Worm (Caenorhabditis elegans) whole organism, L2 larva: Measurements from ENCODE around the gene deb-1.

ENCODE experiments used
- C34F6.9 ChIP-seq: fragments of 150-350 bp; optimal IDR thresholded peaks from 2 replicates; lab custom pipeline; 2014; ENCODE audit warnings: missing biosample characterization, missing genetic modification characterization
- F13H6.1 ChIP-seq: sonication (generic microtip); optimal IDR thresholded peaks from 2 replicates; lab custom pipeline; 2016; ENCODE audit warnings: missing genetic modification characterization, missing compliant biosample characterization
- R02D3.7 ChIP-seq: fragments of 150-350 bp; optimal IDR thresholded peaks from 2 replicates; lab custom pipeline; 2014; ENCODE audit warnings: missing biosample characterization, missing genetic modification characterization
- Y55F3AM.14 ChIP-seq: fragments of 200-800 bp; sonication (Bioruptor generic); optimal IDR thresholded peaks from 2 replicates; lab custom pipeline; 2018; ENCODE audit warnings: mild to moderate bottlenecking, missing genetic modification characterization, missing compliant biosample characterization
- ZK546.5 ChIP-seq: sonication (generic microtip); optimal IDR thresholded peaks from 2 replicates; lab custom pipeline; 2017; ENCODE audit warnings: missing biosample characterization, missing genetic modification characterization
- alr-1 ChIP-seq: fragments of 150-350 bp; optimal IDR thresholded peaks from 2 replicates; lab custom pipeline; 2014; ENCODE audit warnings: missing biosample characterization, missing genetic modification characterization
- aly-2 ChIP-seq: fragments of 150-350 bp; optimal IDR thresholded peaks from 2 replicates; lab custom pipeline; 2014; ENCODE audit warnings: missing biosample characterization, missing genetic modification characterization
- ama-1 ChIP-seq: fragments of 150-350 bp; optimal IDR thresholded peaks from 2 replicates; lab custom pipeline; 2018; ENCODE audit warnings: inconsistent platforms
- blmp-1 ChIP-seq: sonication (generic microtip); optimal IDR thresholded peaks from 2 replicates; lab custom pipeline; 2017; ENCODE audit warnings: missing genetic modification characterization, mild to moderate bottlenecking, missing compliant biosample characterization, antibody characterized with exemption, moderate library complexity; ENCODE audit not compliant: insufficient read depth
- ceh-16 ChIP-seq: fragments of 150-350 bp; optimal IDR thresholded peaks from 2 replicates; lab custom pipeline; 2014; ENCODE audit warnings: missing biosample characterization, missing genetic modification characterization
- ceh-82 ChIP-seq: fragments of 150-350 bp; optimal IDR thresholded peaks from 2 replicates; lab custom pipeline; 2014; ENCODE audit warnings: missing biosample characterization, missing genetic modification characterization
- crh-2 ChIP-seq: sonication (generic microtip); optimal IDR thresholded peaks from 2 replicates; lab custom pipeline; 2017; ENCODE audit warnings: missing biosample characterization, missing genetic modification characterization
- dmd-4 ChIP-seq: sonication (generic microtip); optimal IDR thresholded peaks from 2 replicates; lab custom pipeline; 2017; ENCODE audit warnings: missing biosample characterization, missing genetic modification characterization
- egl-27 ChIP-seq: sonication (generic microtip); optimal IDR thresholded peaks from 3 replicates; lab custom pipeline; 2017; ENCODE audit warnings: missing biosample characterization, missing genetic modification reagents, missing genetic modification characterization
- elt-1 ChIP-seq: fragments of 150-350 bp; optimal IDR thresholded peaks from 2 replicates; lab custom pipeline; 2014; ENCODE audit warnings: missing biosample characterization, missing genetic modification characterization
- elt-3 ChIP-seq: sonication (generic microtip); optimal IDR thresholded peaks from 2 replicates; lab custom pipeline; 2017; ENCODE audit warnings: missing biosample characterization, missing genetic modification characterization
- fos-1 ChIP-seq: fragments of 150-350 bp; optimal IDR thresholded peaks from 2 replicates; lab custom pipeline; 2014; ENCODE audit warnings: missing biosample characterization, missing genetic modification characterization
- gmeb-1 ChIP-seq: fragments of 150-350 bp; optimal IDR thresholded peaks from 2 replicates; lab custom pipeline; 2014; ENCODE audit warnings: missing biosample characterization, missing genetic modification characterization
- lin-11 ChIP-seq: fragments of 150-350 bp; sonication (generic microtip); optimal IDR thresholded peaks from 2 replicates; lab custom pipeline; 2014; ENCODE audit warnings: missing biosample characterization, missing genetic modification characterization, inconsistent platforms, mixed read lengths
- lin-13 ChIP-seq: fragments of 150-350 bp; optimal IDR thresholded peaks from 2 replicates; lab custom pipeline; 2014; ENCODE audit warnings: missing biosample characterization, missing genetic modification reagents, missing genetic modification characterization
- lin-39 ChIP-seq: fragments of 150-350 bp; optimal IDR thresholded peaks from 2 replicates; lab custom pipeline; 2014; ENCODE audit warnings: missing biosample characterization, missing genetic modification reagents, missing genetic modification characterization
- lsy-2 ChIP-seq, 2 experiments: fragments of 150-350 bp in 1 of 2; sonication (generic microtip) in 1 of 2; optimal IDR thresholded peaks; 2 replicates each; lab custom pipeline; 2014 to 2017; ENCODE audit warnings: missing biosample characterization in 2 of 2, missing genetic modification characterization in 2 of 2
- mab-5 ChIP-seq: fragments of 150-350 bp; optimal IDR thresholded peaks from 2 replicates; lab custom pipeline; 2014; ENCODE audit warnings: missing biosample characterization, missing genetic modification characterization
- mbf-1 ChIP-seq: sonication (generic microtip); optimal IDR thresholded peaks from 2 replicates; lab custom pipeline; 2017; ENCODE audit warnings: missing biosample characterization, missing genetic modification characterization
- mdl-1 ChIP-seq, 2 experiments: fragments of 150-350 bp in 1 of 2; sonication (generic microtip) in 1 of 2; optimal IDR thresholded peaks; 2 replicates each; lab custom pipeline; 2017; ENCODE audit warnings: missing biosample characterization in 2 of 2, missing genetic modification characterization in 2 of 2
- nhr-10 ChIP-seq: sonication (generic microtip); optimal IDR thresholded peaks from 2 replicates; lab custom pipeline; 2017; ENCODE audit warnings: missing biosample characterization, missing genetic modification characterization
- nhr-11 ChIP-seq: fragments of 150-350 bp; optimal IDR thresholded peaks from 2 replicates; lab custom pipeline; 2014; ENCODE audit warnings: missing biosample characterization, missing genetic modification characterization
- nhr-12 ChIP-seq: fragments of 150-350 bp; optimal IDR thresholded peaks from 2 replicates; lab custom pipeline; 2014; ENCODE audit warnings: missing biosample characterization, missing genetic modification characterization
- nhr-129 ChIP-seq: fragments of 150-350 bp; optimal IDR thresholded peaks from 2 replicates; lab custom pipeline; 2014; ENCODE audit warnings: missing biosample characterization, missing genetic modification characterization
- nhr-21 ChIP-seq: fragments of 150-350 bp; optimal IDR thresholded peaks from 2 replicates; lab custom pipeline; 2014; ENCODE audit warnings: missing biosample characterization, missing genetic modification characterization
- nhr-23 ChIP-seq: fragments of 150-350 bp; optimal IDR thresholded peaks from 2 replicates; lab custom pipeline; 2014; ENCODE audit warnings: missing biosample characterization, missing genetic modification reagents, missing genetic modification characterization
- nhr-237 ChIP-seq: fragments of 150-350 bp; optimal IDR thresholded peaks from 2 replicates; lab custom pipeline; 2014; ENCODE audit warnings: missing biosample characterization, missing genetic modification characterization
- nhr-25 ChIP-seq: fragments of 150-350 bp; sonication (generic microtip); optimal IDR thresholded peaks from 3 replicates; lab custom pipeline; 2014; ENCODE audit warnings: missing biosample characterization, missing genetic modification characterization
- nhr-6 ChIP-seq: fragments of 150-350 bp; optimal IDR thresholded peaks from 2 replicates; lab custom pipeline; 2014; ENCODE audit warnings: missing biosample characterization, missing genetic modification characterization
- nhr-77 ChIP-seq: fragments of 150-350 bp; optimal IDR thresholded peaks from 2 replicates; lab custom pipeline; 2014; ENCODE audit warnings: missing biosample characterization, missing genetic modification characterization
- peb-1 ChIP-seq: fragments of 150-350 bp; optimal IDR thresholded peaks from 2 replicates; lab custom pipeline; 2014; ENCODE audit warnings: missing biosample characterization, missing genetic modification characterization
- sem-4 ChIP-seq: fragments of 150-350 bp; optimal IDR thresholded peaks from 2 replicates; lab custom pipeline; 2014; ENCODE audit warnings: missing biosample characterization, missing genetic modification reagents, missing genetic modification characterization
- skn-1 ChIP-seq: sonication (generic microtip); optimal IDR thresholded peaks from 2 replicates; lab custom pipeline; 2017; ENCODE audit warnings: missing biosample characterization, missing genetic modification characterization
- sma-3 ChIP-seq: sonication (generic microtip); optimal IDR thresholded peaks from 2 replicates; lab custom pipeline; 2016; ENCODE audit warnings: missing genetic modification reagents, missing genetic modification characterization, missing compliant biosample characterization
- sma-9 ChIP-seq, 2 experiments: fragments of 150-350 bp in 1 of 2; sonication (generic microtip) in 1 of 2; optimal IDR thresholded peaks; 2 replicates each; lab custom pipeline; 2014 to 2016; ENCODE audit warnings: missing genetic modification characterization in 2 of 2, mild to moderate bottlenecking in 1 of 2, missing biosample characterization in 1 of 2, missing compliant biosample characterization in 1 of 2, missing genetic modification reagents in 1 of 2, moderate library complexity in 1 of 2
- snpc-4 ChIP-seq: fragments of 150-350 bp; optimal IDR thresholded peaks from 2 replicates; lab custom pipeline; 2014; ENCODE audit warnings: missing biosample characterization, missing genetic modification characterization
- unc-39 ChIP-seq: fragments of 150-350 bp; optimal IDR thresholded peaks from 2 replicates; lab custom pipeline; 2014; ENCODE audit warnings: missing biosample characterization, missing genetic modification characterization
- unc-55 ChIP-seq: fragments of 150-350 bp; sonication (generic microtip); optimal IDR thresholded peaks from 3 replicates; lab custom pipeline; 2014; ENCODE audit warnings: missing biosample characterization, missing genetic modification reagents, missing genetic modification characterization
- unc-62 ChIP-seq: fragments of 150-350 bp; optimal IDR thresholded peaks from 2 replicates; lab custom pipeline; 2014; ENCODE audit warnings: missing biosample characterization, missing genetic modification reagents, missing genetic modification characterization
- zag-1 ChIP-seq: fragments of 150-350 bp; optimal IDR thresholded peaks from 2 replicates; lab custom pipeline; 2014; ENCODE audit warnings: missing biosample characterization, missing genetic modification characterization
- ztf-1 ChIP-seq: fragments of 200-800 bp; sonication (Bioruptor generic); conservative IDR thresholded peaks from 2 replicates; pipeline ENCODE4 v1.3.6; 2022; ENCODE audit warnings: missing genetic modification characterization, missing compliant biosample characterization
- ztf-11 ChIP-seq: sonication (generic microtip); optimal IDR thresholded peaks from 2 replicates; lab custom pipeline; 2017; ENCODE audit warnings: missing biosample characterization, missing genetic modification characterization
- ztf-4 ChIP-seq: fragments of 150-350 bp; optimal IDR thresholded peaks from 2 replicates; lab custom pipeline; 2014; ENCODE audit warnings: missing biosample characterization, missing genetic modification characterization

deb-1 gene

DNA sequence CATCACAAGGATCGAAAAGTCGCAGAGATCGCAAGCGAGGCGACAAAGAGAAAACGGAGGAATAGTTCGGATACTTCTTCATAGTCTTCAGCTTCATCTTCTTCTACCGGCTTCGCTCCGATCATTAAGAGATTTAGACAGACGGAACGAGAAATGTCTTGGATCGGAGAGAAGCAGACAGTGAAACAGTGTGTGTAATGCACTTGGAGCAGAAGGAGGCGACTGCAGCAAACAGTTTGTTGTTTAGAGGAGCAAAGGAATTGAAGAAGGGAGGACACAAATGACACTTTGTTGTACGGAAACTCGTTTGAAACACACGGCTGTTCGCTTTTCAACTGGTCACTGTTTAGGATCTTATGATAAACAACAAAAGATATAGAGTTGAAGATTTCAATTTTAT, 5.3 kb upstream of the deb-1 start:
- TF ChIP-seq ceh-82 (tag; lab: Kevin White, UChicago), result no peak
- no peak for TF ChIP-seq lin-11 (tag; lab: Kevin White, UChicago)
- TF ChIP-seq R02D3.7, result no peak
- no peak for TF ChIP-seq nhr-21 (tag; lab: Kevin White, UChicago)
- no peak for TF ChIP-seq snpc-4 (tag; lab: Kevin White, UChicago)
- no peak for TF ChIP-seq nhr-23 (tag; lab: Kevin White, UChicago)
- TF ChIP-seq fos-1, result peak; percentile 12
- no peak for TF ChIP-seq nhr-25
- no peak for TF ChIP-seq egl-27 (tag; lab: Kevin White, UChicago)
- peak; percentile 60 for TF ChIP-seq nhr-129 (tag; lab: Kevin White, UChicago)
- TF ChIP-seq zag-1 (tag; lab: Kevin White, UChicago), result no peak
- no peak for TF ChIP-seq mdl-1 (tag; optimal IDR thresholded peaks at IDR 0.05; lab: Kevin White, UChicago)
- no peak for TF ChIP-seq elt-1 (tag; lab: Kevin White, UChicago)
- TF ChIP-seq mbf-1 (tag; lab: Kevin White, UChicago), result no peak
- no peak for TF ChIP-seq aly-2 (tag; lab: Kevin White, UChicago)
- TF ChIP-seq sma-3 (GFP tag; lab: Kevin White, UChicago), result no peak
- TF ChIP-seq lsy-2 (tag; optimal IDR thresholded peaks at IDR 0.05; lab: Kevin White, UChicago), result peak in 1 of 2 experiments; percentile 53
- no peak for TF ChIP-seq Y55F3AM.14 (GFP tag; lab: Kevin White, UChicago)
- no peak for TF ChIP-seq unc-62 (GFP tag; lab: Kevin White, UChicago)
- TF ChIP-seq unc-55 (GFP tag; lab: Kevin White, UChicago), result no peak
- no peak for TF ChIP-seq nhr-11 (tag; lab: Kevin White, UChicago)
- no peak for TF ChIP-seq nhr-6
- TF ChIP-seq ztf-4 (tag; lab: Kevin White, UChicago), result no peak
- no peak for TF ChIP-seq alr-1 (tag; lab: Kevin White, UChicago)
- TF ChIP-seq ZK546.5, result no peak
- TF ChIP-seq nhr-237 (tag; lab: Kevin White, UChicago), result no peak
- no peak for TF ChIP-seq skn-1 (tag; lab: Kevin White, UChicago)
- TF ChIP-seq peb-1 (tag; lab: Kevin White, UChicago), result no peak
- no peak for TF ChIP-seq nhr-12 (tag; lab: Kevin White, UChicago)
- no peak for TF ChIP-seq mab-5 (tag; lab: Kevin White, UChicago)
- peak; percentile 71 for TF ChIP-seq sma-9 (GFP tag; optimal IDR thresholded peaks at IDR 0.05; lab: Kevin White, UChicago)
- no peak for TF ChIP-seq sma-9 (tag; optimal IDR thresholded peaks at IDR 0.05; lab: Kevin White, UChicago)
- no peak for TF ChIP-seq ceh-16 (tag; lab: Kevin White, UChicago)
- no peak for TF ChIP-seq nhr-10 (tag; lab: Kevin White, UChicago)
- no peak for TF ChIP-seq lin-39 (tag; lab: Kevin White, UChicago)
- TF ChIP-seq sem-4 (tag; lab: Kevin White, UChicago), result no peak
- TF ChIP-seq dmd-4 (tag; lab: Kevin White, UChicago), result no peak
- TF ChIP-seq ztf-1 (GFP tag; lab: Robert Waterston, UW), result no peak
- TF ChIP-seq nhr-77 (tag; lab: Kevin White, UChicago), result no peak
- no peak for TF ChIP-seq crh-2 (tag; lab: Kevin White, UChicago)
- no peak for TF ChIP-seq ama-1 (lab: Kevin White, UChicago)
- TF ChIP-seq C34F6.9, result peak; percentile 40
- peak; percentile 92 for TF ChIP-seq F13H6.1 (tag; lab: Kevin White, UChicago)
- TF ChIP-seq lin-13 (GFP tag; lab: Kevin White, UChicago), result no peak
- TF ChIP-seq unc-39, result no peak
- TF ChIP-seq blmp-1, result no peak
- TF ChIP-seq elt-3 (tag; lab: Kevin White, UChicago), result no peak
- no peak for TF ChIP-seq ztf-11 (tag; lab: Kevin White, UChicago)
- no peak for TF ChIP-seq gmeb-1 (tag; lab: Kevin White, UChicago)
